Worm (Caenorhabditis elegans): ENCODE data around the gene ran-3.

The ran-3 gene

DNA sequence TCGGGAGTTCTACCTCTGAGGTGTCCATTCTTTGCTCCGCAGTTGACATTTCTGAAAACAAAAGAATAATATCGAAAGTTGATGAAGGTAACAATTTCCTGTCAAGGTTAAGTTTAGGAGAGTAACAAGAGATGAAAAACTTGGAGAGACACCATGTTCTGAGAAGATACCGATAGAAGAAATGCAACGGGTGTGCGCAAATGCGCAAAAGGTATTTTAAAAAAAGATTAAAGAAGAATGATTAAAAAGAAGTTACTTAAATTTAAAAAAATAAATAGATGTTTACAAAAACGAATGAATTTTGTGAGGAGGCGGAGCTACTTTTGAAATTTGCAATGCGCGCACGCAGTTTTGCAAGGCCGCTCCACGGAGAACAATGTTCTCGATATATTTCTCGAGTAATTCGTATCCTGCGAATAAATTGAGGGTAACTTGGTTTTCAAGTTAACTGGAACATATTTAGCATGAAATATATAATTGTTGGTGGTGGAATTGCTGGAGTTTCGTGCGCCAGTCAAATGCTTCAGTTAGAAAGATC, at the start of gene ran-3, which contains the start of gene C26D10.3:
Gene ran-3 (minus strand): TSS at position 51 of the 538 bp plus-strand sequence.
Gene C26D10.3 (plus strand): TSS at position 385 of the 538 bp plus-strand sequence.
- TF ChIP-seq unc-130 (tag; optimal IDR thresholded peaks at IDR 0.05) (peak; percentile 86), nhr-11 (tag; optimal IDR thresholded peaks at IDR 0.05) (no peak), aha-1 (tag; optimal IDR thresholded peaks at IDR 0.05) (no peak), unc-62 (GFP tag; optimal IDR thresholded peaks at IDR 0.05) (no peak), aly-2 (tag; optimal IDR thresholded peaks at IDR 0.05) (no peak), vab-15 (tag; optimal IDR thresholded peaks at IDR 0.05) (no peak), sup-37 (GFP tag; optimal IDR thresholded peaks at IDR 0.05) (no peak), elt-2 (tag; optimal IDR thresholded peaks at IDR 0.05) (no peak), lin-15B (tag; optimal IDR thresholded peaks at IDR 0.05) (no peak), jun-1 (tag; optimal IDR thresholded peaks at IDR 0.05) (no peak), nhr-20 (tag; optimal IDR thresholded peaks at IDR 0.05) (peak; percentile 70), nhr-84 (tag; optimal IDR thresholded peaks at IDR 0.05) (no peak), ceh-82 (tag; optimal IDR thresholded peaks at IDR 0.05) (peak in 2 of 3 experiments; percentile 4 to 35), hlh-4 (tag; optimal IDR thresholded peaks at IDR 0.05) (no peak), sptf-1 (tag; optimal IDR thresholded peaks at IDR 0.05) (no peak), nhr-237 (tag; optimal IDR thresholded peaks at IDR 0.05) (no peak), ceh-88 (GFP tag; IDR thresholded peaks at IDR 0.05) (no peak), lin-13 (GFP tag; optimal IDR thresholded peaks at IDR 0.05) (peak; percentile 43), ceh-90 (tag; optimal IDR thresholded peaks at IDR 0.05) (no peak), nhr-77 (tag; optimal IDR thresholded peaks at IDR 0.05) (no peak), lin-39 (tag; optimal IDR thresholded peaks at IDR 0.05) (peak; percentile 11), pqm-1 (tag; optimal IDR thresholded peaks at IDR 0.05) (no peak), unc-30 (tag; optimal IDR thresholded peaks at IDR 0.05) (no peak), efl-3 (GFP tag; optimal IDR thresholded peaks at IDR 0.05) (no peak), tbx-2 (tag; optimal IDR thresholded peaks at IDR 0.05) (peak; percentile 46), swsn-7 (tag; optimal IDR thresholded peaks at IDR 0.05) (peak; percentile 53), F16B12.6 (tag; optimal IDR thresholded peaks at IDR 0.05) (no peak), Y116A8C.19 (tag; optimal IDR thresholded peaks at IDR 0.05; ENCODE audit: borderline replicate concordance) (no peak), unc-98 (GFP tag; IDR thresholded peaks at IDR 0.05) (no peak), unc-86 (tag; optimal IDR thresholded peaks at IDR 0.05) (peak; percentile 9), efl-1 (optimal IDR thresholded peaks at IDR 0.05) (peak; percentile 34 to 70), efl-1 (GFP tag; optimal IDR thresholded peaks at IDR 0.05 in 1 of 2) (peak; percentile 56 to 94), mdl-1 (tag; optimal IDR thresholded peaks at IDR 0.05) (no peak), egl-13 (tag; optimal IDR thresholded peaks at IDR 0.05) (no peak), nhr-28 (tag; optimal IDR thresholded peaks at IDR 0.05) (no peak), lin-14 (GFP tag; optimal IDR thresholded peaks at IDR 0.05) (peak; percentile 28), rnt-1 (tag; optimal IDR thresholded peaks at IDR 0.05) (peak; percentile 60), ceh-63 (GFP tag; optimal IDR thresholded peaks at IDR 0.05) (no peak), lsy-2 (tag; optimal IDR thresholded peaks at IDR 0.05) (peak; percentile 43 to 61), fkh-10 (GFP tag; optimal IDR thresholded peaks at IDR 0.05) (no peak), C04F5.9 (tag; optimal IDR thresholded peaks at IDR 0.05) (peak; percentile 12), pax-3 (tag; optimal IDR thresholded peaks at IDR 0.05) (no peak), snpc-4 (tag; optimal IDR thresholded peaks at IDR 0.05) (no peak), C16A3.4 (tag; optimal IDR thresholded peaks at IDR 0.05) (peak; percentile 68), ztf-11 (tag; optimal IDR thresholded peaks at IDR 0.05) (no peak), C34B4.2 (tag; optimal IDR thresholded peaks at IDR 0.05) (no peak), ces-1 (GFP tag; optimal IDR thresholded peaks at IDR 0.05) (no peak), grh-1 (GFP tag; IDR thresholded peaks at IDR 0.05) (no peak), nhr-47 (tag; optimal IDR thresholded peaks at IDR 0.05) (peak; percentile 57), mab-9 (GFP tag; IDR thresholded peaks at IDR 0.05) (no peak), mep-1 (tag; optimal IDR thresholded peaks at IDR 0.05) (peak; percentile 54), snu-23 (GFP tag; optimal IDR thresholded peaks at IDR 0.05) (peak; percentile 68), nhr-12 (tag; optimal IDR thresholded peaks at IDR 0.05) (no peak), zip-4 (GFP tag; optimal IDR thresholded peaks at IDR 0.05) (no peak)
